Fruit fly (Drosophila melanogaster): ENCODE measurements around the gene CG32107.

Gene CG32107

dm6 chr3L:12813907-12814306 is 47.2 kb downstream of the CG32107 start, which contains the start of the genes Sf3a2 and CG42588 (continued):
- TF ChIP-seq lov (optimal IDR thresholded peaks at IDR 0.05) (no peak), lov (GFP tag; IDR thresholded peaks at IDR 0.05) (0 out of 3 replicates have a peak, but pooled peaks have one; percentile 9), CG10366 (GFP tag; IDR thresholded peaks at IDR 0.05) (no peak; the same call in 1 of the 2 replicates), CrebB (tag; optimal IDR thresholded peaks at IDR 0.05) (no peak), CG2129 (GFP tag; IDR thresholded peaks at IDR 0.05; ENCODE audit: partially characterized antibody) (peak; percentile 50), CG32772 (GFP tag; IDR thresholded peaks at IDR 0.05) (peak; percentile 75), CG6854 (GFP tag; optimal IDR thresholded peaks at IDR 0.05) (no peak), CG6765 (GFP tag; optimal IDR thresholded peaks at IDR 0.05) (no peak), Vsx1 (GFP tag; optimal IDR thresholded peaks at IDR 0.05) (no peak), Gug (GFP tag; IDR thresholded peaks at IDR 0.05) (peak; percentile 75; the same call in 3 of the 4 replicates), zfh2 (GFP tag; optimal IDR thresholded peaks at IDR 0.05) (peak; percentile 26), stwl (tag; optimal IDR thresholded peaks at IDR 0.05) (peak; percentile 61), BEAF-32 (GFP tag; optimal IDR thresholded peaks at IDR 0.05) (peak; percentile 87), crc (GFP tag; optimal IDR thresholded peaks at IDR 0.05) (no peak), MBD-R2 (GFP tag; IDR thresholded peaks at IDR 0.05) (peak; percentile 90), her (GFP tag; optimal IDR thresholded peaks at IDR 0.05) (no peak), CG5953 (GFP tag; IDR thresholded peaks at IDR 0.05) (peak; percentile 53; the same call in 1 of the 2 replicates), dysf (GFP tag; IDR thresholded peaks at IDR 0.05) (peak; percentile 67; the same call in 2 of the 3 replicates), CG18262 (tag; optimal IDR thresholded peaks at IDR 0.05) (peak; percentile 60), cwo (GFP tag; optimal IDR thresholded peaks at IDR 0.05) (no peak), CG12155 (GFP tag; optimal IDR thresholded peaks at IDR 0.05) (peak; percentile 68), peb (GFP tag; IDR thresholded peaks at IDR 0.05) (no peak), zfh1 (GFP tag; IDR thresholded peaks at IDR 0.05) (peak; percentile 70), HLH4C (GFP tag; IDR thresholded peaks at IDR 0.05; ENCODE audit: partially characterized antibody) (peak; percentile 67), Ets97D (GFP tag; optimal IDR thresholded peaks at IDR 0.05) (peak; percentile 57), CG10267 (tag; optimal IDR thresholded peaks at IDR 0.05) (peak; percentile 78), p53 (GFP tag; optimal IDR thresholded peaks at IDR 0.05) (no peak), CG31388 (GFP tag; optimal IDR thresholded peaks at IDR 0.05) (peak; percentile 26), CG14710 (tag; optimal IDR thresholded peaks at IDR 0.05) (peak; percentile 86), so (GFP tag; IDR thresholded peaks at IDR 0.05) (no peak), CG8089 (GFP tag; optimal IDR thresholded peaks at IDR 0.05) (no peak), CG5245 (GFP tag; optimal IDR thresholded peaks at IDR 0.05) (no peak), CG6175 (GFP tag; IDR thresholded peaks at IDR 0.05) (no peak), pros (GFP tag; optimal IDR thresholded peaks at IDR 0.05) (no peak), Kr (GFP tag; optimal IDR thresholded peaks at IDR 0.05) (no peak), CG3995 (GFP tag; optimal IDR thresholded peaks at IDR 0.05) (peak; percentile 32), NK7.1 (GFP tag; optimal IDR thresholded peaks at IDR 0.05) (no peak), Fer3 (tag; optimal IDR thresholded peaks at IDR 0.05) (no peak), MESR4 (GFP tag; optimal IDR thresholded peaks at IDR 0.05) (no peak), CG12071 (GFP tag; optimal IDR thresholded peaks at IDR 0.05) (no peak), lola (GFP tag; optimal IDR thresholded peaks at IDR 0.05) (peak in 1 of 3 experiments; percentile 69), CG18619 (GFP tag; optimal IDR thresholded peaks at IDR 0.05) (peak; percentile 19), Ssrp (tag; optimal IDR thresholded peaks at IDR 0.05) (peak; percentile 54), CG32532 (GFP tag; IDR thresholded peaks at IDR 0.05) (peak; percentile 87), CG9437 (GFP tag; optimal IDR thresholded peaks at IDR 0.05) (peak; percentile 7), CG13775 (GFP tag; optimal IDR thresholded peaks at IDR 0.05) (peak; percentile 74), Xbp1 (GFP tag; optimal IDR thresholded peaks at IDR 0.05) (peak; percentile 81), gem (tag; optimal IDR thresholded peaks at IDR 0.05) (peak; percentile 72), Med (GFP tag) (peak; percentile 86), CG13296 (GFP tag; optimal IDR thresholded peaks at IDR 0.05) (peak; percentile 32), Hmx (GFP tag; optimal IDR thresholded peaks at IDR 0.05) (no peak)
